Worm (Caenorhabditis elegans): ENCODE measurements around the gene F35C11.2.

F35C11.2 gene

ce11 chrII:8248745-8249144 is at the start of gene F35C11.2, which contains the start of gene F35C11.4:
Gene F35C11.2, minus strand, starts transcription at chrII:8248834.
Gene F35C11.4, plus strand, starts transcription at chrII:8249004.
- TF ChIP-seq elt-1 (tag; optimal IDR thresholded peaks at IDR 0.05; ENCODE audit: borderline replicate concordance, insufficient read depth) (no peak), ces-1 (GFP tag; optimal IDR thresholded peaks at IDR 0.05) (no peak), nhr-28 (tag; optimal IDR thresholded peaks at IDR 0.05) (no peak), sem-2 (GFP tag; optimal IDR thresholded peaks at IDR 0.05) (no peak), M03D4.4 (tag; optimal IDR thresholded peaks at IDR 0.05) (no peak), ceh-43 (GFP tag; optimal IDR thresholded peaks at IDR 0.05) (no peak), ham-2 (GFP tag; optimal IDR thresholded peaks at IDR 0.05) (no peak), ztf-11 (tag; optimal IDR thresholded peaks at IDR 0.05) (no peak), nhr-76 (tag; optimal IDR thresholded peaks at IDR 0.05) (no peak), zip-8 (tag; optimal IDR thresholded peaks at IDR 0.05) (no peak), blmp-1 (tag; optimal IDR thresholded peaks at IDR 0.05) (no peak), lin-32 (GFP tag; optimal IDR thresholded peaks at IDR 0.05) (no peak)

DNA sequence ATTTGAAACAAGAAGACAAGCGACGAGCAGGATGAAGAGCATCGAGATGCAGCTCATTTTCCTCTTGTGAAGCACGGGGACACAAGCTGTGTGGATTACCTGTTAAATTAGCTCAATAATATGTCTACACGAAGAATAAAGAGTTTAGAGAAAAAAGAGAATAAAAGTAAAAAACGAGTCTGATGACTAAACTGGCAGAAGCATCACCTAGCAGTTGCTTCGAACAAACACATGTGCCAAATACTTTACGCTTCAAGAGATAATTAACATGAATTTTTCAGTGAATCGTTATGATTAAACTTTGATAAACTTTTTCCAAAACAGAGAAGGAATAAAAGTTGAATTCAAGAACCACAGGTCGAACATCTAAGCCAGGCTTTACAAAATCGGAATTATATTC is 46.7 kb upstream of the F35C11.2 start, which contains the start of gene nlp-55:
TSS of gene nlp-55 (minus strand) at position 101 of the 400 bp plus-strand sequence.
- no peak for TF ChIP-seq lin-32 (GFP tag; optimal IDR thresholded peaks at IDR 0.05)
- TF ChIP-seq nhr-237 (tag; optimal IDR thresholded peaks at IDR 0.05): no peak
- TF ChIP-seq zip-8 (tag; optimal IDR thresholded peaks at IDR 0.05): no peak
- no peak for TF ChIP-seq ztf-11 (tag; optimal IDR thresholded peaks at IDR 0.05)
- TF ChIP-seq ham-2 (GFP tag; optimal IDR thresholded peaks at IDR 0.05): no peak
- no peak for TF ChIP-seq elt-1 (tag; optimal IDR thresholded peaks at IDR 0.05; ENCODE audit: borderline replicate concordance, insufficient read depth)
- no peak for TF ChIP-seq snpc-4 (tag; optimal IDR thresholded peaks at IDR 0.05)
- TF ChIP-seq nhr-76 (tag; optimal IDR thresholded peaks at IDR 0.05): no peak
- TF ChIP-seq nhr-12 (tag; optimal IDR thresholded peaks at IDR 0.05): no peak
- TF ChIP-seq sem-2 (GFP tag; optimal IDR thresholded peaks at IDR 0.05): no peak
- no peak for TF ChIP-seq nhr-28 (tag; optimal IDR thresholded peaks at IDR 0.05)
- TF ChIP-seq bed-3 (GFP tag; optimal IDR thresholded peaks at IDR 0.05): no peak
- TF ChIP-seq lsy-2 (tag; optimal IDR thresholded peaks at IDR 0.05): no peak
- TF ChIP-seq unc-120 (tag; optimal IDR thresholded peaks at IDR 0.05; ENCODE audit: poor library complexity, severe bottlenecking): no peak
- TF ChIP-seq ceh-43 (GFP tag; optimal IDR thresholded peaks at IDR 0.05): no peak
- TF ChIP-seq mls-2 (tag; optimal IDR thresholded peaks at IDR 0.05): no peak
- TF ChIP-seq pha-4 (tag; optimal IDR thresholded peaks at IDR 0.05): no peak
- no peak for TF ChIP-seq cnd-1 (tag; optimal IDR thresholded peaks at IDR 0.05)
- TF ChIP-seq flh-1 (GFP tag; optimal IDR thresholded peaks at IDR 0.05): no peak
- no peak for TF ChIP-seq ceh-39 (tag; optimal IDR thresholded peaks at IDR 0.05)

DNA sequence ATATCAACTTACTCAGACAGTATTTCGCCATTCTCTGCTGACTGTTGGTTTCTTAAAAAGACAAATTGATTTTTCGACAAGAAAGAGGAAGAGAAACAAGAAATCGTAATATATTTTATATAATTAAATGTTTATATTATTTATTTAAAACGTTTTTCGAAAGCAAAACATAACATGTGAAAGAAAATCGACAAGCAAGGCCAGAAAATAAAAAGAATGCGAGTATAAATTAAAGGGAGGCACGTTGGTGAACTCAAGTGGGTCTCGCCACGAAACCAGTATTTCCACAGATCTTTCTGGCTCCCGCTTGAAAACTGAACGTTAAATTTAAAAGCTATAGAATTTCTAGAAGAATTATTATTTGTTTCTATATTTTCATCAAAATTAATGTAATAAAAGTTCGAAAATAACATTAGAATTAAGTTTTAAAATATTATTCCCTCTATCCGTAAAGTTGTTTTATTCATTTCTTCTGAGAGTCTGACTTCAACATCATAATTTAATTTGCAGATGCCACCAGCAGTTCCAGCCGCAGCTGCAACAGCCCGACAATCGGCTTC is 34.6 kb upstream of the F35C11.2 start, which contains the start of the genes nst-1 and cct-4:
TSS of gene nst-1 (minus strand) at position 51 of the 560 bp plus-strand sequence.
TSS of gene cct-4 (plus strand) at position 510 of the 560 bp plus-strand sequence.
- TF ChIP-seq mab-5 (tag; optimal IDR thresholded peaks at IDR 0.05) (no peak), tbx-8 (GFP tag; optimal IDR thresholded peaks at IDR 0.05) (no peak), snpc-4 (tag; optimal IDR thresholded peaks at IDR 0.05) (no peak), lin-32 (GFP tag; optimal IDR thresholded peaks at IDR 0.05) (no peak), mep-1 (tag; optimal IDR thresholded peaks at IDR 0.05) (peak; percentile 28), unc-39 (tag; optimal IDR thresholded peaks at IDR 0.05) (no peak), pha-4 (tag; optimal IDR thresholded peaks at IDR 0.05) (no peak), ces-1 (GFP tag; optimal IDR thresholded peaks at IDR 0.05) (peak; percentile 39), ham-2 (GFP tag; optimal IDR thresholded peaks at IDR 0.05) (no peak), sptf-1 (tag; optimal IDR thresholded peaks at IDR 0.05) (no peak), lin-13 (tag; optimal IDR thresholded peaks at IDR 0.05) (no peak), blmp-1 (tag; optimal IDR thresholded peaks at IDR 0.05) (no peak), elt-3 (tag; optimal IDR thresholded peaks at IDR 0.05) (no peak), elt-1 (tag; optimal IDR thresholded peaks at IDR 0.05; ENCODE audit: borderline replicate concordance, insufficient read depth) (no peak), nhr-237 (tag; optimal IDR thresholded peaks at IDR 0.05) (peak; percentile 22), lsy-2 (tag; optimal IDR thresholded peaks at IDR 0.05) (peak; percentile 32)

DNA sequence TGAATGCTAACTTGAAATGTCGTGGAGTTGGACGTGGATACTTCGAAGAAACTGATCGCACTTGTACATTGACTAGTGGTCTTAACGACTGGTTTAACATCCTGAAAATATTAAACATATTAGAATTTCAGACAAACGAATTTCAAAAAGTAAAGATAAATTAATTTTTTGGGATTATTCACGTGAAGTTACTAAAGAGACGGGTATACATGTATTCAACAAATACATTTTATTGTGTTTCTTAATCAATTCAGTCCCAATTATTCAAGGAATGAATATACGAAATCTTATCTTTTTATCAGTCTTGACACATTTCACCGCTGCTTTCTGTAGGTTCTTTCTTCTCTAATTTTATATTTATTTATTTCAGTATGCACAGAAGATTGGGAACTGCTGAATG is 29.8 kb upstream of the F35C11.2 start, which contains the start of the genes mrpl-10 and clec-142:
TSS of gene mrpl-10 (minus strand) at position 101 of the 400 bp plus-strand sequence.
TSS of gene clec-142 (plus strand) at position 264 of the 400 bp plus-strand sequence.
- TF ChIP-seq mep-1 (tag; optimal IDR thresholded peaks at IDR 0.05) (no peak), snpc-4 (tag; optimal IDR thresholded peaks at IDR 0.05) (no peak), lin-13 (tag; optimal IDR thresholded peaks at IDR 0.05) (no peak)

DNA sequence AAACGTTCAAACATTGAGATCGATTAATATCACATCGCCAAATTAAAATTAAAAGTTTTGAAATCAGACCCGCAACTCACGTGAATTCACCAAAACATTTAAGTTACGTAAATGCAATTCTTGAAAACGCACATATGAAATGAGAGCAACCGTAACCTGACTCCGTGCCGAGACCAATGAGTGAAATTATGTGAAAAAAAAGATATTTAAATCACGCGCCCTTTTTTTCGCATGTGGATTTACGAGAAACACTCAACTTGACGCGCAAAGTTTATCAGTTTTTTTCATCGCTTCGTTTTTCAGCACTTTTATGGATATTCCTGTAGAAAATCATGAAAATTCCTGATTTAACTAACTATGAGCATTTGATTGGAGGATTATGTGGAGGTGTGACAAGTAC is 27.4 kb upstream of the F35C11.2 start, which contains the start of the genes gei-14 and slc-25A32:
TSS of gene gei-14 (minus strand) at position 175 of the 400 bp plus-strand sequence.
TSS of gene slc-25A32 (plus strand) at position 242 of the 400 bp plus-strand sequence.
- TF ChIP-seq ham-2 (GFP tag; optimal IDR thresholded peaks at IDR 0.05) (no peak), pha-4 (tag; optimal IDR thresholded peaks at IDR 0.05) (no peak), tbx-8 (GFP tag; optimal IDR thresholded peaks at IDR 0.05) (no peak), lsy-2 (tag; optimal IDR thresholded peaks at IDR 0.05) (peak; percentile 70), ces-1 (GFP tag; optimal IDR thresholded peaks at IDR 0.05) (no peak), drap-1 (GFP tag; optimal IDR thresholded peaks at IDR 0.05) (no peak)

Measured in whole organism, mixed stage, embryonic.